Fruit fly (Drosophila melanogaster): ENCODE results near the gene Rev1.

Gene Rev1

DNA sequence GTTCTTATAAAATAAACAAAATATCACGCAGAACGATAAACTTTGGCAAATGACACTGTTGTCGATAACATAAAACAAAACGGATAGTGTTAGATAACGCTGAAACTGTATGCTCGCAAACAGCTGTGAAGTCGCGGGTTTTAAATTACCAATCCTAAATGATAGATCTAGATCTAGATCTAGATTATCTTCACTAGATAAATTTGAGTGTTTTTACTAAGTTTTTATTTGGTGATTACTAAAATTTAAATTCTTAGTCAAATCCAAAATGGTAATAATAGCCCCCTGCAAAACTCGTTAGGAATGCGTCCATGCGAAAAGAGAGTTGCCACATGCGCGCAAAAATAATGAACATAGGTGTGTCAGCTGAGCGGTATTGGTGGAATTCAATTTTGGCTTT lies at the start of gene Rev1, which contains the start of gene MED30 (continued):
- TF ChIP-seq CG7987 (GFP tag; optimal IDR thresholded peaks at IDR 0.05) (peak; percentile 90), CG1832 (GFP tag; optimal IDR thresholded peaks at IDR 0.05) (no peak), CG15696 (tag; optimal IDR thresholded peaks at IDR 0.05) (peak; percentile 84), CG10959 (GFP tag; IDR thresholded peaks at IDR 0.05) (peak; percentile 61), pnt (GFP tag; optimal IDR thresholded peaks at IDR 0.05) (peak; percentile 96), CG12769 (tag; optimal IDR thresholded peaks at IDR 0.05) (peak; percentile 96), CG18476 (GFP tag; optimal IDR thresholded peaks at IDR 0.05) (peak; percentile 91), MESR4 (GFP tag; optimal IDR thresholded peaks at IDR 0.05) (peak; percentile 73), ato (GFP tag; IDR thresholded peaks at IDR 0.05; ENCODE audit: partially characterized antibody) (no peak), pan (optimal IDR thresholded peaks at IDR 0.05) (no peak), pan (GFP tag; optimal IDR thresholded peaks at IDR 0.05 in 1 of 2, IDR thresholded peaks at IDR 0.05 in 1 of 2) (peak in 1 of 2 experiments; percentile 93), Side (GFP tag; optimal IDR thresholded peaks at IDR 0.05) (peak; percentile 95), tio (GFP tag; optimal IDR thresholded peaks at IDR 0.05) (no peak), Atf3 (GFP tag; optimal IDR thresholded peaks at IDR 0.05) (peak; percentile 91), Taf1 (GFP tag; IDR thresholded peaks at IDR 0.05) (peak; percentile 90), bsh (GFP tag; optimal IDR thresholded peaks at IDR 0.05) (peak; percentile 65 to 90), CG8924 (tag; optimal IDR thresholded peaks at IDR 0.05) (peak; percentile 93), CG1647 (GFP tag; optimal IDR thresholded peaks at IDR 0.05) (peak; percentile 95), Adf1 (GFP tag; IDR thresholded peaks at IDR 0.05) (peak; percentile 73), CG10431 (GFP tag; optimal IDR thresholded peaks at IDR 0.05) (peak; percentile 67), emc (GFP tag; optimal IDR thresholded peaks at IDR 0.05) (peak; percentile 89), CG31224 (GFP tag; IDR thresholded peaks at IDR 0.05) (peak; percentile 87), BEAF-32 (GFP tag; optimal IDR thresholded peaks at IDR 0.05) (peak; percentile 60), Bteb2 (GFP tag; optimal IDR thresholded peaks at IDR 0.05) (peak; percentile 95), E2f2 (GFP tag; IDR thresholded peaks at IDR 0.05) (peak; percentile 87), abd-A (tag; optimal IDR thresholded peaks at IDR 0.05) (no peak), pb (GFP tag; optimal IDR thresholded peaks at IDR 0.05) (peak; percentile 89), rib (GFP tag; IDR thresholded peaks at IDR 0.05) (peak; percentile 86), tup (GFP tag; optimal IDR thresholded peaks at IDR 0.05) (peak; percentile 93), CG3838 (GFP tag; optimal IDR thresholded peaks at IDR 0.05) (peak; percentile 82), CG2202 (tag; optimal IDR thresholded peaks at IDR 0.05) (peak; percentile 82), usp (GFP tag; optimal IDR thresholded peaks at IDR 0.05) (no peak), hbn (GFP tag; IDR thresholded peaks at IDR 0.05; ENCODE audit: partially characterized antibody) (peak; percentile 46; the same call in 1 of the 2 replicates), mld (GFP tag; IDR thresholded peaks at IDR 0.05; ENCODE audit: partially characterized antibody) (no peak), tap (tag; optimal IDR thresholded peaks at IDR 0.05) (peak; percentile 87), Elba2 (GFP tag; optimal IDR thresholded peaks at IDR 0.05) (peak; percentile 43), Lpt (GFP tag; optimal IDR thresholded peaks at IDR 0.05) (no peak), gem (tag; optimal IDR thresholded peaks at IDR 0.05) (peak; percentile 96), fd64A (GFP tag; optimal IDR thresholded peaks at IDR 0.05) (peak; percentile 65), ftz-f1 (GFP tag; optimal IDR thresholded peaks at IDR 0.05) (peak; percentile 80), sima (GFP tag; optimal IDR thresholded peaks at IDR 0.05) (peak; percentile 71), CG13287 (GFP tag; IDR thresholded peaks at IDR 0.05; ENCODE audit: partially characterized antibody) (peak; percentile 75), CG31365 (tag; optimal IDR thresholded peaks at IDR 0.05) (peak; percentile 68), CG9215 (GFP tag; IDR thresholded peaks at IDR 0.05) (peak; percentile 86), zen (tag; optimal IDR thresholded peaks at IDR 0.05) (peak; percentile 89), CG5245 (GFP tag; optimal IDR thresholded peaks at IDR 0.05) (peak; percentile 94), Asciz (GFP tag; optimal IDR thresholded peaks at IDR 0.05) (peak; percentile 84), Dek (tag; optimal IDR thresholded peaks at IDR 0.05) (peak; percentile 93), onecut (GFP tag; IDR thresholded peaks at IDR 0.05) (peak; percentile 83), sens-2 (GFP tag; IDR thresholded peaks at IDR 0.05) (0 out of 2 replicates have a peak, but pooled peaks have one; percentile 55), CG2120 (GFP tag; optimal IDR thresholded peaks at IDR 0.05) (peak; percentile 99)
